Worm (Caenorhabditis elegans): ENCODE data around the gene fbxa-81.

DNA sequence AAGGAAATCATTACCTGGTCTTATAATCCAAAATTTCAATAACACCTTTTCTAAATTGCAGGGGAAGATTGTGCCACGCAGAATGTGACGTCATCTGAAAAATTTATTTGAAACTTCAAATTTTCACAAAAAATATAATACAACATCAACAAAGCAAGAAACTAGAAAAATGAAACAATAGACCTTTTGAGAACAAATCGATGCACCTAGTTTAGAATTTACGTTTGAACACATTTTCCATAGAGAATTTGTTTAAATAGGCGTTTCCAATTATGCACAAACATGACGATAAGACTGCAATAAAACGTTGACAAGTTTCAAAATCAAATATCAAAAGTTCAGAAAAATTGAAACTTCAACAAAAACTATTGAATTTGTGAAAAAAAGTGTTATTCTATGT, 29.1 kb downstream of the fbxa-81 start, which contains the start of gene fbxa-141:
- TF ChIP-seq ceh-9 (tag; optimal IDR thresholded peaks at IDR 0.05): no peak
- no peak for TF ChIP-seq ama-1 (optimal IDR thresholded peaks at IDR 0.05)
- TF ChIP-seq sdc-2 (tag; optimal IDR thresholded peaks at IDR 0.05): no peak
- no peak for TF ChIP-seq rnt-1 (tag; optimal IDR thresholded peaks at IDR 0.05)
- no peak for TF ChIP-seq F13H6.1 (tag; optimal IDR thresholded peaks at IDR 0.05)
- no peak for TF ChIP-seq hlh-8 (tag; optimal IDR thresholded peaks at IDR 0.05)
- no peak for TF ChIP-seq ref-2 (tag; optimal IDR thresholded peaks at IDR 0.05)
- TF ChIP-seq sox-2 (GFP tag; IDR thresholded peaks at IDR 0.05): no peak
- no peak for TF ChIP-seq pha-4 (tag; optimal IDR thresholded peaks at IDR 0.05)
- no peak for TF ChIP-seq T23F11.4 (GFP tag; optimal IDR thresholded peaks at IDR 0.05)
- TF ChIP-seq unc-86 (tag; optimal IDR thresholded peaks at IDR 0.05): no peak

All from whole organism, late embryonic.